Worm (Caenorhabditis elegans) whole organism, L3 larva: ENCODE measurements around the gene arrd-15.

Experiments used
- ZK546.5 ChIP-seq: sonication (generic microtip); optimal IDR thresholded peaks from 2 replicates; lab custom pipeline; 2017; ENCODE audit warnings: missing biosample characterization, missing genetic modification characterization
- ceh-82 ChIP-seq: fragments of 150-350 bp; optimal IDR thresholded peaks from 2 replicates; lab custom pipeline; 2014; ENCODE audit warnings: missing biosample characterization, missing genetic modification characterization
- egl-27 ChIP-seq: sonication (generic microtip); optimal IDR thresholded peaks from 4 replicates; lab custom pipeline; 2017; ENCODE audit warnings: missing biosample characterization, missing genetic modification reagents, missing genetic modification characterization
- elt-3 ChIP-seq, 3 experiments: fragments of 150-350 bp in 1 of 3; sonication (generic microtip) in 2 of 3; optimal IDR thresholded peaks; 2 replicates in 2 of 3; 4 replicates in 1 of 3; lab custom pipeline; 2014 to 2017; ENCODE audit warnings: missing biosample characterization in 3 of 3, missing genetic modification characterization in 3 of 3
- lin-39 ChIP-seq: fragments of 150-350 bp; optimal IDR thresholded peaks from 2 replicates; lab custom pipeline; 2018; ENCODE audit warnings: missing biosample characterization, missing genetic modification reagents, missing genetic modification characterization
- nhr-237 ChIP-seq: fragments of 150-350 bp; optimal IDR thresholded peaks from 2 replicates; lab custom pipeline; 2014; ENCODE audit warnings: missing biosample characterization, missing genetic modification characterization
- nhr-28 ChIP-seq: fragments of 150-350 bp; optimal IDR thresholded peaks from 2 replicates; lab custom pipeline; 2014; ENCODE audit warnings: missing biosample characterization, missing genetic modification characterization
- nhr-76 ChIP-seq: fragments of 150-350 bp; sonication (generic microtip); optimal IDR thresholded peaks from 5 replicates; lab custom pipeline; 2014; ENCODE audit warnings: missing biosample characterization, missing genetic modification characterization
- nhr-77 ChIP-seq: fragments of 150-350 bp; optimal IDR thresholded peaks from 2 replicates; lab custom pipeline; 2014; ENCODE audit warnings: missing biosample characterization, missing genetic modification characterization
- pha-4 ChIP-seq: fragments of 150-350 bp; optimal IDR thresholded peaks from 2 replicates; lab custom pipeline; 2014; ENCODE audit warnings: missing biosample characterization, missing genetic modification reagents, missing genetic modification characterization
- snpc-4 ChIP-seq: fragments of 150-350 bp; optimal IDR thresholded peaks from 2 replicates; lab custom pipeline; 2014; ENCODE audit warnings: missing biosample characterization, missing genetic modification characterization
- tbx-2 ChIP-seq: sonication (generic microtip); optimal IDR thresholded peaks from 2 replicates; lab custom pipeline; 2016; ENCODE audit warnings: mild to moderate bottlenecking, missing genetic modification characterization, missing compliant biosample characterization
- unc-62 ChIP-seq: fragments of 150-350 bp; sonication (generic microtip); optimal IDR thresholded peaks from 4 replicates; lab custom pipeline; 2014; ENCODE audit warnings: missing biosample characterization, missing genetic modification reagents, missing genetic modification characterization
- zag-1 ChIP-seq: fragments of 150-350 bp; optimal IDR thresholded peaks from 2 replicates; lab custom pipeline; 2014; ENCODE audit warnings: missing biosample characterization, missing genetic modification characterization

DNA sequence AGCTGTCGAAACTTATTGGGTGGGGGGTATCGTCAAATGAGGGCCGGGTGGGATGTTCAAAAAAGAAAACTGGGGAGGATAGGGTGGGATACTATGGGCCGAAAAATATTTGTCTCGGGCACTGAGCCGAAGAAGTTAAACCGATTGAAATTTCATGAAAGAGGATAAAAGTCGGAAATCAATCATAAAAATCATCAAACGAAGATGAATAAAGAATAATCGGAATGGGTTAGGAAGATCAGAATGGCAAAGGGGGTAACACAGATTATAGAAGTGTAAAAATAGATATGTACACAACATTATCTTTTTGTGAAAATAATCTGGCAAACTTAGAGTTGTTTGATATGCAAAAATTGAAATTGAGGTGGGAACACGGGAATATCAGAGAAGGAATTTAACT lies 25.7 kb downstream of the arrd-15 start:
- no peak for TF ChIP-seq snpc-4
- TF ChIP-seq zag-1 (tag; lab: Kevin White, UChicago), result no peak
- TF ChIP-seq nhr-237, result no peak
- TF ChIP-seq egl-27, result no peak
- TF ChIP-seq elt-3 (tag; optimal IDR thresholded peaks at IDR 0.05; lab: Kevin White, UChicago), result no peak
- no peak for TF ChIP-seq ceh-82 (tag; lab: Kevin White, UChicago)
- TF ChIP-seq nhr-28, result no peak
- no peak for TF ChIP-seq ZK546.5 (tag; lab: Kevin White, UChicago)
- no peak for TF ChIP-seq nhr-76
- TF ChIP-seq tbx-2 (tag; lab: Kevin White, UChicago), result no peak
- no peak for TF ChIP-seq pha-4
- TF ChIP-seq lin-39 (tag; lab: Kevin White, UChicago), result no peak
- no peak for TF ChIP-seq nhr-77 (tag; lab: Kevin White, UChicago)
- no peak for TF ChIP-seq unc-62 (GFP tag; lab: Kevin White, UChicago)
